Worm (Caenorhabditis elegans): ENCODE data around the gene F53E10.1.

Gene F53E10.1

DNA sequence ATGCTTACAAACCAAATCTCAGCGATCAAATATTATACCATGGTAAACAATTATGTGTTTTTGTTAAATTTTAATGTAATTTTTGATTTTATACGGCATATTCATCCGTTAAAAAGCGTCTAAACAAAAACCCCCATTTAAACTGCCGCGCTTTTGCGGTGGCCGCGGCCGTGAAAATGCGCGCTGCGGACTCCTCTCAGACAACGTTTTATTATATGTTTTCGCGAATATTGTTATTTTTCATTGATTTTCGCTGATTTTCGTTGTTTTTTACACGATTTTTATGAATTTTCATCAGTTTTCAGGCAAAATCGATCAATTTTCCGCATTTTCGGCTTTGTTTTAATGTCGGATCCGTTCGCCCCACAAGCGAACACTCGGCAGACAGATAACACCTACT is 23.4 kb downstream of the F53E10.1 start, which contains the start of gene W02H5.19:
Gene W02H5.19 (plus strand): TSS at position 346 of the 400 bp plus-strand sequence.
- TF ChIP-seq nhr-19 (GFP tag; conservative IDR thresholded peaks at IDR 0.05): peak; percentile 89
- TF ChIP-seq lin-13 (GFP tag; optimal IDR thresholded peaks at IDR 0.05): peak; percentile 67
- TF ChIP-seq nhr-85 (tag): peak; percentile 96
- peak; percentile 84 for TF ChIP-seq elt-2 (tag; optimal IDR thresholded peaks at IDR 0.05)
- TF ChIP-seq lsy-2 (tag; optimal IDR thresholded peaks at IDR 0.05): peak; percentile 81 to 88
- TF ChIP-seq egl-27 (tag; optimal IDR thresholded peaks at IDR 0.05): no peak
- TF ChIP-seq efl-3 (GFP tag; optimal IDR thresholded peaks at IDR 0.05): peak; percentile 74
- TF ChIP-seq nhr-71 (tag; optimal IDR thresholded peaks at IDR 0.05): peak; percentile 96
- TF ChIP-seq snpc-4 (tag; optimal IDR thresholded peaks at IDR 0.05): peak; percentile 56
- TF ChIP-seq tbx-2 (tag; optimal IDR thresholded peaks at IDR 0.05): peak; percentile 96
- peak; percentile 94 for TF ChIP-seq swsn-7 (tag; optimal IDR thresholded peaks at IDR 0.05)
- peak; percentile 97 for TF ChIP-seq irx-1 (tag; optimal IDR thresholded peaks at IDR 0.05)
- peak in 1 of 2 experiments; percentile 42 for TF ChIP-seq mdl-1 (tag; optimal IDR thresholded peaks at IDR 0.05)
- no peak for TF ChIP-seq jun-1 (tag; optimal IDR thresholded peaks at IDR 0.05)
- TF ChIP-seq unc-130 (tag; optimal IDR thresholded peaks at IDR 0.05): peak; percentile 60
- peak; percentile 96 for TF ChIP-seq sox-4 (tag; optimal IDR thresholded peaks at IDR 0.05)
- no peak for TF ChIP-seq hpl-2 (GFP tag; optimal IDR thresholded peaks at IDR 0.05)
- no peak for TF ChIP-seq nhr-84 (tag; optimal IDR thresholded peaks at IDR 0.05)
- TF ChIP-seq ztf-11 (tag; optimal IDR thresholded peaks at IDR 0.05): peak in 1 of 2 experiments; percentile 98
- peak; percentile 88 for TF ChIP-seq unc-86 (tag; optimal IDR thresholded peaks at IDR 0.05)
- TF ChIP-seq nhr-47 (tag; optimal IDR thresholded peaks at IDR 0.05): peak; percentile 95
- peak; percentile 97 to 98 for TF ChIP-seq lin-35 (GFP tag; optimal IDR thresholded peaks at IDR 0.05)
- TF ChIP-seq ceh-88 (GFP tag; IDR thresholded peaks at IDR 0.05): peak; percentile 81
- TF ChIP-seq mef-2 (tag; optimal IDR thresholded peaks at IDR 0.05): no peak
- TF ChIP-seq nhr-20 (tag; optimal IDR thresholded peaks at IDR 0.05): peak; percentile 94
- TF ChIP-seq nhr-11 (tag; optimal IDR thresholded peaks at IDR 0.05): peak; percentile 43
- no peak for TF ChIP-seq nhr-237 (tag; optimal IDR thresholded peaks at IDR 0.05)
- no peak for TF ChIP-seq alr-1 (tag; optimal IDR thresholded peaks at IDR 0.05; ENCODE audit: borderline replicate concordance)
- no peak for TF ChIP-seq unc-30 (tag; optimal IDR thresholded peaks at IDR 0.05)
- peak in 2 of 6 experiments; percentile 55 to 71 for TF ChIP-seq elt-3 (tag; optimal IDR thresholded peaks at IDR 0.05)
- TF ChIP-seq ets-5 (GFP tag; IDR thresholded peaks at IDR 0.05): no peak
- peak; percentile 91 for TF ChIP-seq hlh-4 (tag; optimal IDR thresholded peaks at IDR 0.05)
- peak; percentile 56 for TF ChIP-seq C34B4.2 (tag; optimal IDR thresholded peaks at IDR 0.05)
- peak; percentile 78 for TF ChIP-seq sup-37 (GFP tag; optimal IDR thresholded peaks at IDR 0.05)
- TF ChIP-seq sptf-1 (tag; optimal IDR thresholded peaks at IDR 0.05): no peak
- TF ChIP-seq nhr-90 (tag; optimal IDR thresholded peaks at IDR 0.05; ENCODE audit: poor library complexity): peak; percentile 97
- peak; percentile 69 for TF ChIP-seq skn-1 (tag; optimal IDR thresholded peaks at IDR 0.05)
- TF ChIP-seq dsc-1 (tag; optimal IDR thresholded peaks at IDR 0.05): peak; percentile 97
- TF ChIP-seq zip-4 (GFP tag; optimal IDR thresholded peaks at IDR 0.05): peak; percentile 81
- no peak for TF ChIP-seq nhr-76 (tag; optimal IDR thresholded peaks at IDR 0.05)
- peak; percentile 82 for TF ChIP-seq vab-15 (tag; optimal IDR thresholded peaks at IDR 0.05)
- TF ChIP-seq hlh-17 (GFP tag; optimal IDR thresholded peaks at IDR 0.05; ENCODE audit: borderline replicate concordance): peak; percentile 66
- TF ChIP-seq zag-1 (tag; optimal IDR thresholded peaks at IDR 0.05): no peak
- TF ChIP-seq fkh-10 (GFP tag; optimal IDR thresholded peaks at IDR 0.05): no peak
- TF ChIP-seq grh-1 (GFP tag; IDR thresholded peaks at IDR 0.05): peak; percentile 78
- no peak for TF ChIP-seq nhr-28 (tag; optimal IDR thresholded peaks at IDR 0.05)
- TF ChIP-seq pag-3 (tag; optimal IDR thresholded peaks at IDR 0.05; ENCODE audit: borderline replicate concordance, insufficient read depth): no peak
- TF ChIP-seq F16B12.6 (tag; optimal IDR thresholded peaks at IDR 0.05): peak; percentile 45
- peak; percentile 64 for TF ChIP-seq C16A3.4 (tag; optimal IDR thresholded peaks at IDR 0.05)
- TF ChIP-seq snu-23 (GFP tag; optimal IDR thresholded peaks at IDR 0.05): peak; percentile 93
- no peak for TF ChIP-seq unc-62 (GFP tag; optimal IDR thresholded peaks at IDR 0.05)
- TF ChIP-seq Y116A8C.19 (tag; optimal IDR thresholded peaks at IDR 0.05; ENCODE audit: borderline replicate concordance): peak; percentile 87
- TF ChIP-seq rnt-1 (tag; optimal IDR thresholded peaks at IDR 0.05): peak; percentile 100
